Fruit fly (Drosophila melanogaster): Measurements from ENCODE around the gene CG3625.

DNA sequence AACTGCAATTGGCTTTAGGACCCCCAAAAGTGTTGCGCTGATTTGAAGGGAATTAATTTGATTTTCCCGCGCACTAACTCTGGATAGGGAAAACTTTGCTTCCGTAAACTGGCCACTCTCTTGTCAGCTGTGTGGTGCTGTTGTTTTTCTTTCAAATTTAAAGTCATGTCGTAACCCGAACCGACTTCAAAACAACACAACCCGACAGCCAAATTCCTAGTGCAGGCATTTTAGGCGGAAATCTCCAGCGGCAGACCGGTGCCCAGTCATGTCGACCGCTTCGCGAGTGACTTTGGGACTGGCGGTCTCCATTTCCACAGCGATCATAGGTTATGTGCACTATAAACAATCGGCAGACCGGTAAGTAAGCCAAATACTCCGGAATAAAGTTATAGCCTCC is 706 bp upstream of the CG3625 start, which contains the start of gene CG11562:
- TF ChIP-seq CG7101 (tag; optimal IDR thresholded peaks at IDR 0.05) (no peak), CG33017 (tag; optimal IDR thresholded peaks at IDR 0.05) (no peak), CG12768 (GFP tag; optimal IDR thresholded peaks at IDR 0.05) (no peak), CG14711 (tag; optimal IDR thresholded peaks at IDR 0.05) (no peak)
